5 worm cellular contexts compared by ENCODE assay signal in the genomic region with DNA sequence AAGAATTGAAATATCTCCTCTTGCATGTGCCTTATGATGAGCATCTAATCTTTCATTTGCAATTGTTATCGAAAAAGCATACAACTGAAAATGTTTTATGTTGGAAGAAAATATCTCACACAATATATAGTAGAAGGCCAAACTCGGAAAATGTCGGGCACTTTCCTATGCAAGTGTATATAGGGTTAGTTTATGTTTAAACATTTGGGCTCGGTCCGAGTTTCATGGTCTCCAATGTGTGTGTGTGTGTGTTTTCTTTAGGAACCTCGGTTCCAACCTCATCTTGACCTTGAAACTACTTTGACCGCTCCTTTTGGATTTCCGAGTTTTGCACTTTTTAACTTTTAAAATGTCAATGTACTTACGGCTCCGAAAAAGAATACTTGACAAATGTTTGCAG.
A peak's percentile ranks its signal among the peaks of the same experiment; 100 is the strongest.
TF ChIP-seq lines count a peak whose summit lies in the region.

No protein-coding gene starts in this region.

TF ChIP-seq in whole organism, L1 larva, 84 proteins besides CTCF, POLR2A, EP300 and RAD21:
- no peak for TF ChIP-seq skn-1 (tag; optimal IDR thresholded peaks at IDR 0.05; lab: Kevin White, UChicago)
- peak; percentile 84 for TF ChIP-seq snpc-4 (tag; optimal IDR thresholded peaks at IDR 0.05; lab: Kevin White, UChicago)
- TF ChIP-seq efl-1 (optimal IDR thresholded peaks at IDR 0.05; lab: Kevin White, UChicago): no peak
- peak in 1 of 2 experiments; percentile 61 for TF ChIP-seq efl-1 (GFP tag; optimal IDR thresholded peaks at IDR 0.05 in 1 of 2; lab: Kevin White, UChicago)
- no peak for TF ChIP-seq mdl-1 (tag; optimal IDR thresholded peaks at IDR 0.05; lab: Kevin White, UChicago)
- TF ChIP-seq lin-14 (GFP tag; optimal IDR thresholded peaks at IDR 0.05; lab: Kevin White, UChicago): no peak
- no peak for TF ChIP-seq nhr-90 (tag; optimal IDR thresholded peaks at IDR 0.05; lab: Kevin White, UChicago; ENCODE audit: poor library complexity)

TF ChIP-seq in whole organism, L2 larva, 48 proteins besides CTCF, POLR2A, EP300 and RAD21:
- TF ChIP-seq aly-2 (tag; optimal IDR thresholded peaks at IDR 0.05; lab: Kevin White, UChicago) (no peak), sem-4 (tag; optimal IDR thresholded peaks at IDR 0.05; lab: Kevin White, UChicago) (no peak), R02D3.7 (tag; optimal IDR thresholded peaks at IDR 0.05; lab: Kevin White, UChicago) (no peak), crh-2 (tag; optimal IDR thresholded peaks at IDR 0.05; lab: Kevin White, UChicago) (no peak), mab-5 (tag; optimal IDR thresholded peaks at IDR 0.05; lab: Kevin White, UChicago) (no peak), snpc-4 (tag; optimal IDR thresholded peaks at IDR 0.05; lab: Kevin White, UChicago) (peak; percentile 67)

TF ChIP-seq in whole organism, L3 larva, 47 proteins besides CTCF, POLR2A, EP300 and RAD21:
- TF ChIP-seq snpc-4 (tag; optimal IDR thresholded peaks at IDR 0.05; lab: Kevin White, UChicago): peak; percentile 63
- TF ChIP-seq pha-4 (tag; optimal IDR thresholded peaks at IDR 0.05; lab: Kevin White, UChicago): no peak

TF ChIP-seq in whole organism, L4 larva, 104 proteins besides CTCF, POLR2A, EP300 and RAD21:
- TF ChIP-seq snpc-4 (tag; optimal IDR thresholded peaks at IDR 0.05; lab: Kevin White, UChicago) (peak; percentile 49), aha-1 (tag; lab: Kevin White, UChicago) (peak; percentile 55), ztf-11 (tag; optimal IDR thresholded peaks at IDR 0.05; lab: Kevin White, UChicago) (no peak), dmd-8 (GFP tag; IDR thresholded peaks at IDR 0.05; lab: Robert Waterston, UW) (0 out of 2 replicates have a peak, but pooled peaks have one; percentile 15), daf-19 (GFP tag; conservative IDR thresholded peaks at IDR 0.05; lab: Robert Waterston, UW) (0 out of 2 replicates have a peak, but pooled peaks have one; percentile 18), rbr-2 (tag; optimal IDR thresholded peaks at IDR 0.05; lab: Kevin White, UChicago) (no peak), gei-8 (GFP tag; optimal IDR thresholded peaks at IDR 0.05; lab: Kevin White, UChicago) (no peak), aly-2 (tag; optimal IDR thresholded peaks at IDR 0.05; lab: Kevin White, UChicago) (no peak), dpl-1 (GFP tag; optimal IDR thresholded peaks at IDR 0.05; lab: Kevin White, UChicago) (no peak), nhr-48 (tag; optimal IDR thresholded peaks at IDR 0.05; lab: Kevin White, UChicago) (no peak), daf-16 (GFP tag; optimal IDR thresholded peaks at IDR 0.05; lab: Kevin White, UChicago) (peak in 1 of 2 experiments; percentile 19), daf-16 (tag; optimal IDR thresholded peaks at IDR 0.05; lab: Kevin White, UChicago) (no peak), arid-1 (GFP tag; conservative IDR thresholded peaks at IDR 0.05; lab: Robert Waterston, UW) (0 out of 2 replicates have a peak, but pooled peaks have one; percentile 33), dve-1 (tag; optimal IDR thresholded peaks at IDR 0.05; lab: Kevin White, UChicago; ENCODE audit: insufficient read depth) (peak; percentile 14), egl-27 (tag; optimal IDR thresholded peaks at IDR 0.05; lab: Kevin White, UChicago) (no peak), ZK546.5 (tag; optimal IDR thresholded peaks at IDR 0.05; lab: Kevin White, UChicago) (no peak), hif-1 (tag; optimal IDR thresholded peaks at IDR 0.05; lab: Kevin White, UChicago) (no peak), mes-2 (tag; optimal IDR thresholded peaks at IDR 0.05; lab: Kevin White, UChicago; ENCODE audit: poor library complexity, severe bottlenecking) (no peak), F26F4.8 (GFP tag; conservative IDR thresholded peaks at IDR 0.05; lab: Robert Waterston, UW) (peak; percentile 61; the same call in 1 of the 2 replicates), ctbp-1 (GFP tag; IDR thresholded peaks at IDR 0.05; lab: Robert Waterston, UW) (no peak)
TF ChIP-seq in whole organism, L4 larva: peak in this region for 8.

TF ChIP-seq in whole organism, young adult, 124 proteins besides CTCF, POLR2A, EP300 and RAD21:
- TF ChIP-seq snpc-3.4 (tag; optimal IDR thresholded peaks at IDR 0.05; lab: Kevin White, UChicago): peak; percentile 67
- TF ChIP-seq mxl-1 (tag; optimal IDR thresholded peaks at IDR 0.05; lab: Kevin White, UChicago): peak; percentile 14
- TF ChIP-seq madf-10 (tag; optimal IDR thresholded peaks at IDR 0.05; lab: Kevin White, UChicago): no peak
- TF ChIP-seq him-1 (tag; optimal IDR thresholded peaks at IDR 0.05; lab: Kevin White, UChicago): peak; percentile 46
- peak in 1 of 2 experiments; percentile 12 for TF ChIP-seq rec-8 (tag; optimal IDR thresholded peaks at IDR 0.05; lab: Kevin White, UChicago)
- peak; percentile 62 for TF ChIP-seq rpc-1 (optimal IDR thresholded peaks at IDR 0.05; lab: Kevin White, UChicago)
- TF ChIP-seq rpc-1 (tag; optimal IDR thresholded peaks at IDR 0.05; lab: Kevin White, UChicago): peak; percentile 82
- no peak for TF ChIP-seq unc-130 (GFP tag; optimal IDR thresholded peaks at IDR 0.05; lab: Kevin White, UChicago)
- TF ChIP-seq nhr-80 (tag; optimal IDR thresholded peaks at IDR 0.05; lab: Kevin White, UChicago): no peak
- TF ChIP-seq tbp1 (GFP tag; optimal IDR thresholded peaks at IDR 0.05; lab: Kevin White, UChicago): peak; percentile 83
- peak; percentile 17 for TF ChIP-seq ztf-18 (tag; optimal IDR thresholded peaks at IDR 0.05; lab: Kevin White, UChicago)
- TF ChIP-seq attf-5 (GFP tag; optimal IDR thresholded peaks at IDR 0.05; lab: Kevin White, UChicago): peak; percentile 20
- TF ChIP-seq hsf-1 (GFP tag; IDR thresholded peaks at IDR 0.05; lab: Robert Waterston, UW): no peak
- peak; percentile 91 for TF ChIP-seq lin-26 (GFP tag; IDR thresholded peaks at IDR 0.05; lab: Robert Waterston, UW)
- TF ChIP-seq snpc-4 (GFP tag; optimal IDR thresholded peaks at IDR 0.05; lab: Kevin White, UChicago): peak; percentile 73
- peak in 3 of 4 experiments; percentile 90 to 96 (median 93) for TF ChIP-seq snpc-4 (tag; optimal IDR thresholded peaks at IDR 0.05; lab: Kevin White, UChicago)
- peak; percentile 47 for TF ChIP-seq nhr-90 (tag; optimal IDR thresholded peaks at IDR 0.05; lab: Kevin White, UChicago)
- peak; percentile 7 for TF ChIP-seq ZK185.1 (tag; optimal IDR thresholded peaks at IDR 0.05; lab: Kevin White, UChicago; ENCODE audit: poor library complexity, severe bottlenecking)
- peak; percentile 68 for TF ChIP-seq die-1 (tag; optimal IDR thresholded peaks at IDR 0.05; lab: Kevin White, UChicago)
- TF ChIP-seq mes-4 (tag; optimal IDR thresholded peaks at IDR 0.05; lab: Kevin White, UChicago): peak; percentile 10
- TF ChIP-seq hmg-1.2 (GFP tag; IDR thresholded peaks at IDR 0.05; lab: Robert Waterston, UW): peak; percentile 81
- peak; percentile 91 for TF ChIP-seq snpc-1.1 (tag; optimal IDR thresholded peaks at IDR 0.05; lab: Kevin White, UChicago; ENCODE audit: insufficient read depth)
- TF ChIP-seq B0261.1 (tag; optimal IDR thresholded peaks at IDR 0.05; lab: Kevin White, UChicago): peak; percentile 51
- TF ChIP-seq tlf-1 (GFP tag; optimal IDR thresholded peaks at IDR 0.05; lab: Kevin White, UChicago): no peak
- TF ChIP-seq tbx-9 (tag; optimal IDR thresholded peaks at IDR 0.05; lab: Kevin White, UChicago; ENCODE audit: borderline replicate concordance): no peak
